Fruit fly (Drosophila melanogaster) whole organism, embryonic: ENCODE measurements around the gene CG14195.
A peak's percentile ranks its signal among the peaks of the same experiment; 100 is the strongest.

ENCODE experiments used
- Abd-B ChIP-seq: fragments of 200-800 bp; sonication (Bioruptor generic); optimal IDR thresholded peaks from 2 replicates; lab custom pipeline; 2018; ENCODE audit warnings: missing biosample characterization, mild to moderate bottlenecking, missing genetic modification characterization, moderate library complexity
- Atf6 ChIP-seq: fragments of 200-800 bp; sonication (Bioruptor generic); IDR thresholded peaks from 2 replicates; pipeline ENCODE4 v1.3.6; 2022; ENCODE audit warnings: missing biosample characterization, missing genetic modification characterization
- B-H2 ChIP-seq: fragments of 200-800 bp; sonication (Bioruptor generic); optimal IDR thresholded peaks from 2 replicates; lab custom pipeline; 2018; ENCODE audit warnings: missing biosample characterization, mild to moderate bottlenecking, missing genetic modification characterization
- BEAF-32 ChIP-seq: fragments of 200-800 bp; sonication (Bioruptor generic); optimal IDR thresholded peaks from 3 replicates; lab custom pipeline; 2017; ENCODE audit warnings: missing biosample characterization, missing genetic modification characterization, mild to moderate bottlenecking, moderate library complexity, missing genetic modification reagents
- CG10979 ChIP-seq: fragments of 200-800 bp; sonication (Bioruptor generic); optimal IDR thresholded peaks from 2 replicates; lab custom pipeline; 2018; ENCODE audit warnings: missing biosample characterization, mild to moderate bottlenecking, missing genetic modification characterization, moderate library complexity
- CG11247 ChIP-seq: fragments of 200-800 bp; sonication (Bioruptor generic); IDR thresholded peaks from 2 replicates; pipeline ENCODE4 v1.3.6; 2022; ENCODE audit warnings: missing biosample characterization, missing genetic modification characterization
- CG12659 ChIP-seq: fragments of 200-800 bp; sonication (Bioruptor generic); optimal IDR thresholded peaks from 3 replicates; lab custom pipeline; 2017; ENCODE audit warnings: mild to moderate bottlenecking, missing biosample characterization, missing genetic modification reagents, missing genetic modification characterization
- CG1529 ChIP-seq: fragments of 200-800 bp; sonication (Bioruptor generic); optimal IDR thresholded peaks from 3 replicates; lab custom pipeline; 2018; ENCODE audit warnings: missing biosample characterization, missing genetic modification characterization
- CG1647 ChIP-seq: fragments of 200-800 bp; sonication (Bioruptor generic); optimal IDR thresholded peaks from 3 replicates; lab custom pipeline; 2016; ENCODE audit warnings: missing biosample characterization, missing genetic modification characterization
- CG17912 ChIP-seq: fragments of 200-800 bp; sonication (Bioruptor generic); optimal IDR thresholded peaks from 2 replicates; lab custom pipeline; 2018; ENCODE audit warnings: missing biosample characterization, mild to moderate bottlenecking, missing genetic modification characterization
- CG18262 ChIP-seq: fragments of 200-800 bp; optimal IDR thresholded peaks from 3 replicates; lab custom pipeline; 2019; ENCODE audit warnings: missing biosample characterization, mild to moderate bottlenecking, missing genetic modification characterization, moderate library complexity
- CG2678 ChIP-seq: fragments of 200-800 bp; sonication (Bioruptor generic); optimal IDR thresholded peaks from 3 replicates; lab custom pipeline; 2019; ENCODE audit warnings: missing biosample characterization, mild to moderate bottlenecking, missing genetic modification characterization, moderate library complexity
- CG30431 ChIP-seq: fragments of 200-800 bp; sonication (Bioruptor generic); optimal IDR thresholded peaks from 2 replicates; lab custom pipeline; 2017; ENCODE audit warnings: missing biosample characterization, missing genetic modification characterization
- CG32767 ChIP-seq: fragments of 200-800 bp; sonication (Bioruptor generic); IDR thresholded peaks from 2 replicates; pipeline ENCODE4 v1.3.6; 2022; ENCODE audit warnings: missing biosample characterization, missing genetic modification characterization
- CG33557 ChIP-seq: fragments of 200-800 bp; sonication (Bioruptor generic); optimal IDR thresholded peaks from 2 replicates; lab custom pipeline; 2019; ENCODE audit warnings: missing biosample characterization, mild to moderate bottlenecking, missing genetic modification characterization, moderate library complexity
- CG3847 ChIP-seq: fragments of 200-800 bp; sonication (Bioruptor generic); IDR thresholded peaks from 2 replicates; pipeline ENCODE4 v1.3.6; 2022; ENCODE audit warnings: missing biosample characterization, missing genetic modification characterization
- CG3995 ChIP-seq: fragments of 200-800 bp; sonication (Bioruptor generic); optimal IDR thresholded peaks from 3 replicates; lab custom pipeline; 2016; ENCODE audit warnings: missing biosample characterization, missing genetic modification characterization
- CG43689 ChIP-seq: fragments of 200-800 bp; sonication (Bioruptor generic); IDR thresholded peaks from 2 replicates; pipeline ENCODE4 v1.3.6; 2022; ENCODE audit warnings: missing biosample characterization, missing genetic modification characterization
- CG4404 ChIP-seq: fragments of 200-800 bp; sonication (Bioruptor generic); IDR thresholded peaks from 2 replicates; pipeline ENCODE4 v1.3.6; 2022; ENCODE audit warnings: missing biosample characterization, missing genetic modification characterization
- CG4730 ChIP-seq: fragments of 200-800 bp; sonication (Bioruptor generic); IDR thresholded peaks from 2 replicates; pipeline ENCODE4 v1.3.6; 2022; ENCODE audit warnings: missing biosample characterization, missing genetic modification characterization
- CG6854 ChIP-seq: fragments of 200-800 bp; sonication (Bioruptor generic); optimal IDR thresholded peaks from 3 replicates; lab custom pipeline; 2017; ENCODE audit warnings: missing biosample characterization, mild to moderate bottlenecking, missing genetic modification characterization
- CG7839 ChIP-seq: fragments of 200-800 bp; sonication (Bioruptor generic); optimal IDR thresholded peaks from 3 replicates; lab custom pipeline; 2018; ENCODE audit warnings: missing biosample characterization, mild to moderate bottlenecking, missing genetic modification characterization, moderate library complexity
- CG7928 ChIP-seq: fragments of 200-800 bp; sonication (Bioruptor generic); optimal IDR thresholded peaks from 2 replicates; lab custom pipeline; 2017; ENCODE audit warnings: missing biosample characterization, mild to moderate bottlenecking, missing genetic modification characterization
- CHES-1-like ChIP-seq: fragments of 200-800 bp; sonication (Bioruptor generic); optimal IDR thresholded peaks from 2 replicates; lab custom pipeline; 2016; ENCODE audit warnings: missing biosample characterization, missing genetic modification characterization
- D19B ChIP-seq: fragments of 200-800 bp; sonication (Bioruptor generic); optimal IDR thresholded peaks from 2 replicates; lab custom pipeline; 2017; ENCODE audit warnings: missing biosample characterization, mild to moderate bottlenecking, missing genetic modification characterization
- Dip2 ChIP-seq: fragments of 200-800 bp; sonication (Bioruptor generic); IDR thresholded peaks from 2 replicates; pipeline ENCODE4 v1.3.6; 2022; ENCODE audit warnings: missing biosample characterization, missing genetic modification characterization
- NK7.1 ChIP-seq: fragments of 200-800 bp; sonication (Bioruptor generic); optimal IDR thresholded peaks from 3 replicates; lab custom pipeline; 2016; ENCODE audit warnings: missing biosample characterization, missing genetic modification characterization
- Neu2 ChIP-seq: fragments of 200-800 bp; sonication (Bioruptor generic); optimal IDR thresholded peaks from 3 replicates; lab custom pipeline; 2016; ENCODE audit warnings: missing biosample characterization, missing genetic modification characterization, borderline replicate concordance
- PHDP ChIP-seq: fragments of 200-800 bp; sonication (Bioruptor generic); optimal IDR thresholded peaks from 3 replicates; lab custom pipeline; 2018; ENCODE audit warnings: missing biosample characterization, mild to moderate bottlenecking, missing genetic modification characterization, moderate library complexity
- Pdp1 ChIP-seq, 2 experiments: fragments of 200-800 bp; sonication (Bioruptor generic); optimal IDR thresholded peaks; 3 replicates each; lab custom pipeline; 2016; ENCODE audit warnings: missing biosample characterization in 2 of 2, missing genetic modification characterization in 2 of 2, mild to moderate bottlenecking in 1 of 2, moderate library complexity in 1 of 2
- Scr ChIP-seq: fragments of 200-800 bp; sonication (Bioruptor generic); IDR thresholded peaks from 2 replicates; pipeline ENCODE4 v1.3.6; 2022; ENCODE audit warnings: missing biosample characterization, missing genetic modification characterization; ENCODE audit not compliant: partially characterized antibody
- Six4 ChIP-seq: fragments of 200-800 bp; sonication (Bioruptor generic); optimal IDR thresholded peaks from 2 replicates; lab custom pipeline; 2016; ENCODE audit warnings: missing biosample characterization, missing genetic modification characterization
- az2 ChIP-seq: fragments of 200-800 bp; sonication (Bioruptor generic); optimal IDR thresholded peaks from 3 replicates; lab custom pipeline; 2016; ENCODE audit warnings: missing biosample characterization, missing genetic modification characterization
- bab2 ChIP-seq: fragments of 200-800 bp; sonication (Bioruptor generic); optimal IDR thresholded peaks from 2 replicates; lab custom pipeline; 2016; ENCODE audit warnings: missing biosample characterization, missing genetic modification characterization
- bigmax ChIP-seq: fragments of 200-800 bp; sonication (Bioruptor generic); optimal IDR thresholded peaks from 2 replicates; lab custom pipeline; 2018; ENCODE audit warnings: missing biosample characterization, mild to moderate bottlenecking, missing genetic modification characterization
- cg ChIP-seq: fragments of 200-800 bp; sonication (Bioruptor generic); optimal IDR thresholded peaks from 3 replicates; lab custom pipeline; 2019; ENCODE audit warnings: missing biosample characterization, mild to moderate bottlenecking, missing genetic modification characterization, moderate library complexity
- disco-r ChIP-seq: fragments of 200-800 bp; sonication (Bioruptor generic); optimal IDR thresholded peaks from 2 replicates; lab custom pipeline; 2016; ENCODE audit warnings: missing biosample characterization, missing genetic modification characterization
- ewg ChIP-seq: fragments of 200-800 bp; sonication (Bioruptor generic); optimal IDR thresholded peaks from 3 replicates; lab custom pipeline; 2017; ENCODE audit warnings: mild to moderate bottlenecking, missing biosample characterization, missing genetic modification reagents, missing genetic modification characterization
- grau ChIP-seq: fragments of 200-800 bp; optimal IDR thresholded peaks from 3 replicates; lab custom pipeline; 2019; ENCODE audit warnings: missing biosample characterization, mild to moderate bottlenecking, missing genetic modification characterization, moderate library complexity
- gsb ChIP-seq: fragments of 200-800 bp; sonication (Bioruptor generic); IDR thresholded peaks from 2 replicates; pipeline ENCODE4 v1.3.6; 2022; ENCODE audit warnings: missing biosample characterization, missing genetic modification characterization
- lola ChIP-seq, 3 experiments: fragments of >200 bp in 2 of 3; fragments of 200-800 bp in 1 of 3; sonication (Bioruptor generic) in 1 of 3; optimal IDR thresholded peaks; 2 replicates each; lab custom pipeline; 2017 to 2019; ENCODE audit warnings: missing biosample characterization in 3 of 3, missing genetic modification characterization in 3 of 3, mild to moderate bottlenecking in 1 of 3, moderate library complexity in 1 of 3
- pfk ChIP-seq: fragments of 200-800 bp; sonication (Bioruptor generic); optimal IDR thresholded peaks from 2 replicates; lab custom pipeline; 2018; ENCODE audit warnings: missing biosample characterization, mild to moderate bottlenecking, missing genetic modification characterization, moderate library complexity
- phol ChIP-seq: fragments of 200-800 bp; sonication (Bioruptor generic); optimal IDR thresholded peaks from 3 replicates; lab custom pipeline; 2018; ENCODE audit warnings: missing biosample characterization, mild to moderate bottlenecking, missing genetic modification characterization, moderate library complexity
- pros ChIP-seq: fragments of 200-800 bp; sonication (Bioruptor generic); optimal IDR thresholded peaks from 3 replicates; lab custom pipeline; 2019; ENCODE audit warnings: missing biosample characterization, mild to moderate bottlenecking, missing genetic modification characterization, moderate library complexity
- ranshi ChIP-seq: fragments of 200-800 bp; sonication (Bioruptor generic); IDR thresholded peaks from 2 replicates; pipeline ENCODE4 v1.3.6; 2022; ENCODE audit warnings: missing biosample characterization, missing genetic modification characterization
- shn ChIP-seq: fragments of 200-800 bp; sonication (Bioruptor generic); optimal IDR thresholded peaks from 3 replicates; lab custom pipeline; 2016; ENCODE audit warnings: missing biosample characterization, missing genetic modification characterization
- sug ChIP-seq: fragments of 200-800 bp; optimal IDR thresholded peaks from 2 replicates; lab custom pipeline; 2019; ENCODE audit warnings: missing biosample characterization, mild to moderate bottlenecking, missing genetic modification characterization, moderate library complexity
- zfh2 ChIP-seq: fragments of 200-800 bp; sonication (Bioruptor generic); optimal IDR thresholded peaks from 2 replicates; lab custom pipeline; 2016; ENCODE audit warnings: missing biosample characterization, missing genetic modification characterization

Gene CG14195

dm6 chrX:19247200-19248052 is 35.5 kb upstream of the CG14195 start, which contains the start of gene CG7992 (continued):
- TF ChIP-seq BEAF-32 (GFP tag; lab: Kevin White, UChicago) = no peak
- no peak for TF ChIP-seq disco-r
- peak; percentile 64 for TF ChIP-seq CG12659 (GFP tag; lab: Kevin White, UChicago)
- no peak; the same call in 1 of the 2 replicates for TF ChIP-seq Atf6 (GFP tag; lab: Robert Waterston, UW)
- no peak for TF ChIP-seq CG17912 (GFP tag; lab: Kevin White, UChicago)
- TF ChIP-seq CG2678 = peak; percentile 83
- peak; percentile 32 for TF ChIP-seq ewg (GFP tag; lab: Kevin White, UChicago)
- TF ChIP-seq CG10979 (tag; lab: Kevin White, UChicago) = peak; percentile 46
- TF ChIP-seq zfh2 = peak; percentile 66
- peak; percentile 48 for TF ChIP-seq phol (tag; lab: Kevin White, UChicago)
- peak; percentile 65 for TF ChIP-seq grau (tag; lab: Kevin White, UChicago)
- TF ChIP-seq pros (GFP tag; lab: Kevin White, UChicago) = peak; percentile 40
- peak; percentile 59 to 65 for TF ChIP-seq Pdp1 (GFP tag; optimal IDR thresholded peaks at IDR 0.05; lab: Kevin White, UChicago)
- TF ChIP-seq lola (GFP tag; optimal IDR thresholded peaks at IDR 0.05; lab: Kevin White, UChicago) = peak in 1 of 3 experiments; percentile 20
- TF ChIP-seq D19B (GFP tag; lab: Kevin White, UChicago) = peak; percentile 53
- peak; percentile 48 for TF ChIP-seq CG3847 (GFP tag; lab: Robert Waterston, UW)
- no peak for TF ChIP-seq Neu2 (GFP tag; lab: Kevin White, UChicago)
- TF ChIP-seq bab2 (GFP tag; lab: Kevin White, UChicago) = peak; percentile 55
- peak; percentile 56 for TF ChIP-seq PHDP (tag; lab: Kevin White, UChicago)
- peak; percentile 56; the same call in 1 of the 2 replicates for TF ChIP-seq CG32767
- no peak for TF ChIP-seq CG1529 (GFP tag; lab: Kevin White, UChicago)
- TF ChIP-seq CG30431 (GFP tag; lab: Kevin White, UChicago) = no peak
- TF ChIP-seq ranshi (GFP tag; lab: Robert Waterston, UW) = no peak
- TF ChIP-seq CHES-1-like (GFP tag; lab: Kevin White, UChicago) = peak; percentile 74
- no peak for TF ChIP-seq CG11247
- TF ChIP-seq CG4730 (GFP tag; lab: Robert Waterston, UW) = no peak; the same call in 1 of the 2 replicates
- TF ChIP-seq CG33557 (GFP tag; lab: Kevin White, UChicago) = no peak
- peak; percentile 10 for TF ChIP-seq CG1647 (GFP tag; lab: Kevin White, UChicago)
- TF ChIP-seq shn (GFP tag; lab: Kevin White, UChicago) = peak; percentile 75
- TF ChIP-seq NK7.1 (GFP tag; lab: Kevin White, UChicago) = peak; percentile 28
- peak; percentile 42 for TF ChIP-seq Abd-B
- TF ChIP-seq Dip2 (GFP tag; lab: Robert Waterston, UW) = no peak
- TF ChIP-seq Scr (GFP tag; lab: Robert Waterston, UW) = no peak
- TF ChIP-seq bigmax (GFP tag; lab: Kevin White, UChicago) = no peak
- peak; percentile 75 for TF ChIP-seq CG7839 (tag; lab: Kevin White, UChicago)
- TF ChIP-seq CG3995 = peak; percentile 4
- peak; percentile 45 for TF ChIP-seq CG18262
- peak; percentile 47 for TF ChIP-seq CG6854
- no peak for TF ChIP-seq az2 (GFP tag; lab: Kevin White, UChicago)
- no peak for TF ChIP-seq CG43689 (GFP tag; lab: Robert Waterston, UW)
- TF ChIP-seq B-H2 (GFP tag; lab: Kevin White, UChicago) = peak; percentile 16
- no peak for TF ChIP-seq CG4404 (GFP tag; lab: Robert Waterston, UW)
- no peak for TF ChIP-seq pfk (GFP tag; lab: Kevin White, UChicago)
- TF ChIP-seq gsb (GFP tag; lab: Robert Waterston, UW) = no peak
- no peak for TF ChIP-seq Six4 (GFP tag; lab: Kevin White, UChicago)
- peak; percentile 81 for TF ChIP-seq sug
- TF ChIP-seq CG7928 (GFP tag; lab: Kevin White, UChicago) = no peak
- TF ChIP-seq cg = no peak
